Worm (Caenorhabditis elegans): ENCODE results near the gene F42G4.7.
"Not testable (repeated sequence)": the region's sequence is repeated elsewhere in the genome, so short reads cannot be mapped to it uniquely, and the experiment has no call there.

The F42G4.7 gene

ce11 chrII:13083752-13084214 is 36.7 kb upstream of the F42G4.7 start, which contains the start of the genes Y81G3A.1 and gcn-2:
TSS of gene Y81G3A.1 (minus strand) at chrII:13083926.
TSS of gene gcn-2 (plus strand) at chrII:13084164.
- no peak for TF ChIP-seq hlh-11 (tag; optimal IDR thresholded peaks at IDR 0.05)
- peak; percentile 82 for TF ChIP-seq mes-2 (tag; optimal IDR thresholded peaks at IDR 0.05; ENCODE audit: poor library complexity, severe bottlenecking)
- TF ChIP-seq lin-38 (GFP tag; IDR thresholded peaks at IDR 0.05): peak; percentile 58
- peak; percentile 2 for TF ChIP-seq nhr-6 (tag; optimal IDR thresholded peaks at IDR 0.05)
- TF ChIP-seq dpl-1 (GFP tag; optimal IDR thresholded peaks at IDR 0.05): peak; percentile 96

DNA sequence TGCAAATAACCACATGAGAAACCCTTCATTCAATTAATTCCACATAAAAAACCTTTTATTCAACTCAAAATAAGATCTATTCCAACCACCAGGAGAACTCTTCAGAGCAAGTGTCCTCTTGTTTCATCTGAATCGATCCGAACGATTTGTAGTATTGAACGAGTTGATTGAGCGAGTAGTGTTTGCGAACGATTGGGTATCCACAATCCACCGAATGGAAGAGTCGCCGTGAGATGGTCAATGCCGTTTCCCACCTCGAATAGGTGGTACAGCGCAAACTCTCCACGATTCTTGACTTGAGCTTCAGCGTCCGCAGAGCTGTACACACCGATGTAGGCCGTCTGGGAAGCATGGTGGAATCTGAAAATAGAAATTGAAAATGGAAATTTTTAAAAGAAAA is 35.3 kb upstream of the F42G4.7 start, which contains the start of gene Y81G3A.6:
Y81G3A.6 (minus strand) TSS at position 101 of the 400 bp plus-strand sequence.
- TF ChIP-seq nhr-10 (tag; optimal IDR thresholded peaks at IDR 0.05); mdt-29 (GFP tag; IDR thresholded peaks at IDR 0.05); dve-1 (tag; optimal IDR thresholded peaks at IDR 0.05; ENCODE audit: insufficient read depth): not testable (repeated sequence)

DNA sequence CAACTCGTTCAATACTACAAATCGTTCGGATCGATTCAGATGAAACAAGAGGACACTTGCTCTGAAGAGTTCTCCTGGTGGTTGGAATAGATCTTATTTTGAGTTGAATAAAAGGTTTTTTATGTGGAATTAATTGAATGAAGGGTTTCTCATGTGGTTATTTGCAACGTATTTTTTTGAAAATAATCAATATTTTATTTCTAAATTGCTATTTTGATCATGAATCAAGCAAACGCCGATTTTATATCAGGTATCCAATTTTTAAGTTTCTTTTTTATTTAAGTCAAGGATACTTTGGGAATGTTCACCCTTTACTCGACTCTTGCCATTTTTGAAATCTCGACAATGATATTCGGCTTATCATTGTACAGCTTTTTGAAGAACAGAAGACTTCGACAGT is 33.5 kb upstream of the F42G4.7 start, which contains the start of gene Y81G3A.2:
Y81G3A.2 (plus strand) TSS at position 301 of the 400 bp plus-strand sequence.
- not testable (repeated sequence) for TF ChIP-seq duxl-1 (tag; optimal IDR thresholded peaks at IDR 0.05; ENCODE audit: poor library complexity); lin-39 (tag; optimal IDR thresholded peaks at IDR 0.05); zip-11 (GFP tag; IDR thresholded peaks at IDR 0.05)

- no peak for TF ChIP-seq daf-16 (GFP tag; optimal IDR thresholded peaks at IDR 0.05)
- TF ChIP-seq daf-16 (tag; optimal IDR thresholded peaks at IDR 0.05): peak; percentile 90
- no peak for TF ChIP-seq hmg-1.1 (GFP tag; IDR thresholded peaks at IDR 0.05)
- peak; percentile 2 for TF ChIP-seq nhr-102 (tag; optimal IDR thresholded peaks at IDR 0.05)
- TF ChIP-seq madf-5 (GFP tag; IDR thresholded peaks at IDR 0.05): no peak
- TF ChIP-seq nhr-77 (tag; optimal IDR thresholded peaks at IDR 0.05): peak; percentile 36
- TF ChIP-seq aly-2 (tag; optimal IDR thresholded peaks at IDR 0.05): no peak
- TF ChIP-seq php-3 (GFP tag; IDR thresholded peaks at IDR 0.05): peak; percentile 97
- TF ChIP-seq hlh-11 (tag; optimal IDR thresholded peaks at IDR 0.05): peak; percentile 78
- no peak for TF ChIP-seq hif-1 (tag; optimal IDR thresholded peaks at IDR 0.05)
- TF ChIP-seq egl-43 (GFP tag; IDR thresholded peaks at IDR 0.05): no peak
- no peak for TF ChIP-seq dpl-1 (GFP tag; optimal IDR thresholded peaks at IDR 0.05)
- peak; percentile 84 for TF ChIP-seq dmd-6 (GFP tag; IDR thresholded peaks at IDR 0.05)
- no peak for TF ChIP-seq lsy-2 (tag; optimal IDR thresholded peaks at IDR 0.05)
- peak; percentile 88 for TF ChIP-seq dve-1 (tag; optimal IDR thresholded peaks at IDR 0.05; ENCODE audit: insufficient read depth)
- TF ChIP-seq ceh-32 (tag; optimal IDR thresholded peaks at IDR 0.05; ENCODE audit: poor library complexity): no peak
- no peak for TF ChIP-seq fos-1 (tag; optimal IDR thresholded peaks at IDR 0.05)
- no peak for TF ChIP-seq ceh-62 (tag; optimal IDR thresholded peaks at IDR 0.05)
- TF ChIP-seq Y75B8A.6 (GFP tag; IDR thresholded peaks at IDR 0.05): no peak
- TF ChIP-seq F49E8.2 (tag; optimal IDR thresholded peaks at IDR 0.05; ENCODE audit: borderline replicate concordance): no peak
- TF ChIP-seq nhr-28 (tag; optimal IDR thresholded peaks at IDR 0.05): peak; percentile 71
- no peak for TF ChIP-seq daf-12 (tag; optimal IDR thresholded peaks at IDR 0.05)
- peak; percentile 33 for TF ChIP-seq hlh-30 (tag; optimal IDR thresholded peaks at IDR 0.05; ENCODE audit: insufficient read depth)
- 0 out of 2 replicates have a peak, but pooled peaks have one; percentile 20 for TF ChIP-seq ceh-20 (GFP tag; IDR thresholded peaks at IDR 0.05)
- TF ChIP-seq vab-7 (GFP tag; IDR thresholded peaks at IDR 0.05): no peak
- TF ChIP-seq pqm-1 (tag; optimal IDR thresholded peaks at IDR 0.05): peak; percentile 79
- TF ChIP-seq R02D3.7 (tag; optimal IDR thresholded peaks at IDR 0.05): no peak
- peak; percentile 27 for TF ChIP-seq lin-13 (GFP tag; optimal IDR thresholded peaks at IDR 0.05)
- TF ChIP-seq tra-1 (GFP tag; IDR thresholded peaks at IDR 0.05): peak; percentile 75
- no peak for TF ChIP-seq mdl-1 (tag; optimal IDR thresholded peaks at IDR 0.05)
- TF ChIP-seq T20F7.1 (GFP tag; optimal IDR thresholded peaks at IDR 0.05): no peak
- no peak for TF ChIP-seq ceh-44 (GFP tag; IDR thresholded peaks at IDR 0.05)
- no peak for TF ChIP-seq unc-39 (tag; optimal IDR thresholded peaks at IDR 0.05)
- TF ChIP-seq nhr-48 (tag; optimal IDR thresholded peaks at IDR 0.05): peak; percentile 77
- no peak for TF ChIP-seq ctbp-1 (GFP tag; IDR thresholded peaks at IDR 0.05)
- TF ChIP-seq snpc-4 (tag; optimal IDR thresholded peaks at IDR 0.05): no peak
Measured at ce11 chrII:13078848-13079428, 31.8 kb upstream of the F42G4.7 start, which contains the start of gene F42G4.6. TSS of gene F42G4.6 (plus strand) at chrII:13079378.
